Worm (Caenorhabditis elegans) whole organism, L4/young adult: ENCODE data around the gene gdh-1.

ENCODE experiments used
- W03F9.2 ChIP-seq: fragments of 150-350 bp; optimal IDR thresholded peaks from 2 replicates; lab custom pipeline; 2014; ENCODE audit warnings: missing biosample characterization, missing genetic modification characterization
- dao-5 ChIP-seq: sonication (generic microtip); optimal IDR thresholded peaks from 2 replicates; lab custom pipeline; 2016; ENCODE audit warnings: missing genotype, missing genetic modification characterization, moderate library complexity, missing compliant biosample characterization
- him-1 ChIP-seq: sonication (generic microtip); optimal IDR thresholded peaks from 2 replicates; lab custom pipeline; 2016; ENCODE audit warnings: missing genotype, missing genetic modification reagents, missing genetic modification characterization, missing compliant biosample characterization

- TF ChIP-seq him-1, result no peak
- no peak for TF ChIP-seq dao-5 (tag; lab: Kevin White, UChicago)
- TF ChIP-seq W03F9.2, result no peak
Observed at ce11 chrIV:11950270-11950669, 2.8 kb upstream of the gdh-1 start, which contains the start of gene tbx-36.
